Worm (Caenorhabditis elegans) whole organism, L1 larva: ENCODE results near the gene glb-9.

Source experiments
- F16B12.6 ChIP-seq: fragments of 150-350 bp; optimal IDR thresholded peaks from 2 replicates; lab custom pipeline; 2014; ENCODE audit warnings: missing biosample characterization, missing genetic modification characterization
- Y116A8C.19 ChIP-seq: sonication (generic microtip); optimal IDR thresholded peaks from 2 replicates; lab custom pipeline; 2016; ENCODE audit warnings: missing compliant biosample characterization, missing genetic modification characterization, borderline replicate concordance
- blmp-1 ChIP-seq: fragments of 150-350 bp; optimal IDR thresholded peaks from 2 replicates; lab custom pipeline; 2014; ENCODE audit warnings: missing biosample characterization, missing genetic modification characterization
- dpl-1 ChIP-seq, 3 experiments: fragments of 150-350 bp in 2 of 3; sonication (generic microtip) in 1 of 3; optimal IDR thresholded peaks; 2 replicates each; lab custom pipeline; 2014 to 2017; ENCODE audit warnings: missing biosample characterization in 3 of 3, missing genetic modification characterization in 3 of 3, missing genetic modification reagents in 3 of 3
- egl-27 ChIP-seq, 2 experiments: fragments of 150-350 bp in 1 of 2; sonication (generic microtip); optimal IDR thresholded peaks; 3 replicates each; lab custom pipeline; 2017 to 2018; ENCODE audit warnings: missing biosample characterization in 2 of 2, missing genetic modification characterization in 2 of 2, missing genetic modification reagents in 2 of 2
- nhr-20 ChIP-seq: sonication (generic microtip); optimal IDR thresholded peaks from 2 replicates; lab custom pipeline; 2016; ENCODE audit warnings: mild to moderate bottlenecking, missing genetic modification characterization, missing compliant biosample characterization
- nhr-237 ChIP-seq: fragments of 150-350 bp; optimal IDR thresholded peaks from 2 replicates; lab custom pipeline; 2014; ENCODE audit warnings: missing biosample characterization, missing genetic modification characterization
- nhr-77 ChIP-seq: fragments of 150-350 bp; optimal IDR thresholded peaks from 2 replicates; lab custom pipeline; 2014; ENCODE audit warnings: missing biosample characterization, missing genetic modification characterization
- pqm-1 ChIP-seq: sonication (generic microtip); optimal IDR thresholded peaks from 3 replicates; lab custom pipeline; 2017; ENCODE audit warnings: missing biosample characterization, missing genetic modification characterization
- tbx-2 ChIP-seq: sonication (generic microtip); optimal IDR thresholded peaks from 2 replicates; lab custom pipeline; 2016; ENCODE audit warnings: missing genetic modification characterization, missing compliant biosample characterization
- unc-98 ChIP-seq: fragments of 200-800 bp; sonication (Bioruptor generic); IDR thresholded peaks from 2 replicates; pipeline ENCODE4 v1.3.6; 2022; ENCODE audit warnings: missing genetic modification characterization, missing compliant biosample characterization
- zag-1 ChIP-seq: fragments of 150-350 bp; optimal IDR thresholded peaks from 2 replicates; lab custom pipeline; 2014; ENCODE audit warnings: missing biosample characterization, missing genetic modification characterization

ce11 chrII:7489605-7490004 is 29.5 kb downstream of the glb-9 start, which contains the start of gene D1022.9:
- TF ChIP-seq F16B12.6 (tag; lab: Kevin White, UChicago) (no peak), zag-1 (tag; lab: Kevin White, UChicago) (no peak), Y116A8C.19 (no peak), nhr-77 (tag; lab: Kevin White, UChicago) (no peak), blmp-1 (tag; lab: Kevin White, UChicago) (no peak), pqm-1 (no peak), egl-27 (tag; optimal IDR thresholded peaks at IDR 0.05; lab: Kevin White, UChicago) (no peak), tbx-2 (tag; lab: Kevin White, UChicago) (no peak), unc-98 (no peak), nhr-237 (no peak), nhr-20 (tag; lab: Kevin White, UChicago) (no peak), dpl-1 (GFP tag; optimal IDR thresholded peaks at IDR 0.05; lab: Kevin White, UChicago) (no peak)
